Fruit fly (Drosophila melanogaster) whole organism: ENCODE data around the gene Srg1.

ENCODE experiments used
- Dll ChIP-seq: fragments of >200 bp; optimal IDR thresholded peaks from 2 replicates; lab custom pipeline; 2017
- EcR ChIP-seq, 2 experiments: fragments of >200 bp; optimal IDR thresholded peaks; 2 replicates each; lab custom pipeline; 2017; ENCODE audit warnings: missing biosample characterization in 2 of 2, missing genetic modification characterization in 2 of 2, missing genetic modification reagents in 2 of 2
- pan ChIP-seq: fragments of >200 bp; optimal IDR thresholded peaks from 2 replicates; lab custom pipeline; 2017

DNA sequence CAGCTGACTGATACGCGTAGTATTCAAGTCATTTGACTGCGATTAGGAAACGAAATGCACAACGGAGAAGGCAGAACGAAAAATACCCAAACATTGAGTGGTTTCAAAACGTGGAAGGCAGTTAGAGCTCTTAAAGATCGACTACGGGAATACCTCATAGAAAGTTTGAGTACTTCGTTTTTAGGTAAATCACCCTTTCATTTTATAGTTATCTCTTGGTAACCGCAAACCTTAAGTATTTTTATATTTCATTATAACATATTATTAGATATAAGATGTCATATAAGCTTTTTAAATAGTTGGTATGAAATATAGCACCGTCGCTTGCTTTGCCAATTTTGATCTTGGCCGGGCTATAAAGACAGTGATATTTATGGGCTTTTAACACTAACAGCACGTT is 19.4 kb downstream of the Srg1 start:
- TF ChIP-seq Dll (lab: Kevin White, UChicago) (no peak), EcR (GFP tag; optimal IDR thresholded peaks at IDR 0.05; lab: Kevin White, UChicago) (no peak), pan (no peak)
